Fruit fly (Drosophila melanogaster) Kc167 (cell line): ENCODE data around the gene bard.

Experiments used
- Myc ChIP-seq: fragments of >200 bp; optimal IDR thresholded peaks from 2 replicates; lab custom pipeline; 2017; ENCODE audit warnings: missing external identifiers
- Sin3A ChIP-seq: fragments of >200 bp; optimal IDR thresholded peaks from 2 replicates; lab custom pipeline; 2018; ENCODE audit warnings: missing external identifiers
- h ChIP-seq: fragments of >200 bp; optimal IDR thresholded peaks from 3 replicates; lab custom pipeline; 2018; ENCODE audit warnings: missing external identifiers
- insv ChIP-seq: fragments of >200 bp; optimal IDR thresholded peaks from 3 replicates; lab custom pipeline; 2018; ENCODE audit warnings: missing external identifiers
- psq ChIP-seq: fragments of >200 bp; optimal IDR thresholded peaks from 2 replicates; lab custom pipeline; 2017; ENCODE audit warnings: missing external identifiers
- ttk ChIP-seq: sonication (Bioruptor generic); optimal IDR thresholded peaks from 2 replicates; lab custom pipeline; 2017; ENCODE audit warnings: missing external identifiers

The bard gene

DNA sequence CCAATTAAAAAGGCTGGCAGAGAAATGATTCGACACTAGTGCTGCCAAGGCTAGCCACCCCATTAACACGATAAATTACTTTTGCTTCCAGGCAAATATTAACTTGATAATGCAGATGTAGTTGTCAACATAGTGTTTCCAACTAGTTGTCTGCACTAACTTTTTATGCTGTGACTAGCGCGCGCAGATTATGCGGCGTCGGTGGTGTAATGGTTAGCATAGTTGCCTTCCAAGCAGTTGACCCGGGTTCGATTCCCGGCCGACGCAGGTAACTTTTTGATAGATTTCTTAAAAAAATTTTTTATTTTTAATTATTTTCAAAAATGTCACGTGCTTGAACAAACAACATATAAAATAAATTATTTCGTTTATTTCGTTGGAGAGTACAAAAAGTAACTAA lies 27.6 kb downstream of the bard start:
- TF ChIP-seq Myc = no peak
- TF ChIP-seq ttk (lab: Kevin White, UChicago) = no peak
- no peak for TF ChIP-seq h (lab: Kevin White, UChicago)
- TF ChIP-seq psq (lab: Kevin White, UChicago) = no peak
- no peak for TF ChIP-seq Sin3A (lab: Kevin White, UChicago)
- TF ChIP-seq insv (lab: Kevin White, UChicago) = no peak

dm6 chr3R:18111709-18112110 lies 30.9 kb downstream of the bard start:
- TF ChIP-seq insv (lab: Kevin White, UChicago) (no peak), ttk (lab: Kevin White, UChicago) (no peak), Myc (no peak), h (lab: Kevin White, UChicago) (no peak), psq (lab: Kevin White, UChicago) (no peak), Sin3A (lab: Kevin White, UChicago) (no peak)

DNA sequence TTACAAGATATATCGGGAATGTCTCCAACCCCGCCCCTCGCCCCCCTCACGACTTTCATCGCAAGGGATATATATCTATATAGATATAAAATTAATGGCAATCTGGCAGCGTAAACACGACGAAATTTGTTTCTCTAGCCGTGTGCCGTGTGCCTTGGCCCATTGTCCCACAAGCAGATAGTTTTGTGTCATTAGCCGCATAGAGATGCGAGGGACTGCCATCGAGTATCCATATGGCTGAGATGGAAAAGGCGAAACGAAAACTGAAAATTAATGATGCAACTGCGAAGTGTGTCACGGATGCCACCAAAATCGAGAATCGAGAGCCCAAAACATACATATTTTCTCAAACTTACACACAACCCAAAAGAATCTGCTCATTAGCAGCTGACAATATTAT lies 34.0 kb downstream of the bard start:
- TF ChIP-seq ttk (lab: Kevin White, UChicago) = no peak
- TF ChIP-seq psq (lab: Kevin White, UChicago) = no peak
- TF ChIP-seq Myc = no peak
- TF ChIP-seq insv (lab: Kevin White, UChicago) = no peak
- TF ChIP-seq Sin3A (lab: Kevin White, UChicago) = no peak
- TF ChIP-seq h (lab: Kevin White, UChicago) = no peak

DNA sequence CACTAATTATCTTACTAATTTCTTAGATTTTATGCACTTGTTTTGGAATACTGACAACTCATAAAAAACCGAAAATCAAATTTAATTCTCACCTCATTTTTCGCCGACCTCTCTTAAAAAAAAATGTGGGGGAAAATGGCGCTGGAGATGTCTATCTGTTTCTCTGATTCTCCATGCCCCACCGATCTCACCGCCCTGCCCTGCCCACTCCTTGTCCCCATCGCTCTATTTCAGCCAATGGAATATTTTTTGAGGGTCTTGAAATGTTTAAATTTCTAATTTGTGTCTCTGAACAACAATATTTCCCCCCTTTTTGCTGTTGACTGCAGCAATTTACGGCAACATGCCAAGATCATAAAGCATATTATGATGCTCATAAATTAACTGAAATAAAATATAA lies 36.7 kb downstream of the bard start:
- no peak for TF ChIP-seq Sin3A (lab: Kevin White, UChicago)
- no peak for TF ChIP-seq psq (lab: Kevin White, UChicago)
- no peak for TF ChIP-seq h (lab: Kevin White, UChicago)
- no peak for TF ChIP-seq ttk (lab: Kevin White, UChicago)

DNA sequence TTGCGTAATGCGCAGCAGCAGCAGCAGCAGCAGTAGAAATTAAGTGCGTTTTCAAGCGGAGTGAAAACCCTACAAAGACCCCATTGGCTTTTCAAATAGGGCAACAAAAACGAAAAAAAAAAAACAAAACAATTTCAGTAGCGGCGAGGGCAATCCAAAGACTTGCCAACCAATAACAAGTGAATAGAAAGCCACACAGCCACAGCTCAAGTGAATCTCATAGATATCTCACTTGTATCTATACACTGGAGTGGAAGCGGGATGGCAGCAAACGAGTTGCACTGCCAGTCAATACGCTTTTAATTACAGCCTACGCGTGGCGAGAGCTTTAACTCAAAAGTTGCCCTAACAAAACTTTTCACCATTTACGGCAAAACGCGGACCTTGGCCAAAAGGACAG lies 37.4 kb downstream of the bard start:
- TF ChIP-seq insv (lab: Kevin White, UChicago) (no peak), ttk (lab: Kevin White, UChicago) (no peak), h (lab: Kevin White, UChicago) (no peak), Myc (no peak), psq (lab: Kevin White, UChicago) (no peak), Sin3A (lab: Kevin White, UChicago) (no peak)

dm6 chr3R:18118695-18119094 lies 37.8 kb downstream of the bard start:
- TF ChIP-seq ttk (lab: Kevin White, UChicago) (no peak), psq (lab: Kevin White, UChicago) (no peak), Sin3A (lab: Kevin White, UChicago) (no peak), insv (lab: Kevin White, UChicago) (no peak), Myc (no peak), h (lab: Kevin White, UChicago) (no peak)

- TF ChIP-seq h (lab: Kevin White, UChicago) (no peak), insv (lab: Kevin White, UChicago) (no peak), psq (lab: Kevin White, UChicago) (no peak), Sin3A (lab: Kevin White, UChicago) (no peak), ttk (lab: Kevin White, UChicago) (no peak), Myc (no peak)
These were observed 40.7 kb downstream of the bard start for dm6 chr3R:18121385-18122151.

- no peak for TF ChIP-seq insv (lab: Kevin White, UChicago)
- TF ChIP-seq Myc = no peak
- TF ChIP-seq h (lab: Kevin White, UChicago) = no peak
- TF ChIP-seq psq (lab: Kevin White, UChicago) = no peak
These were observed 44.3 kb downstream of the bard start for dm6 chr3R:18125023-18125630.

- TF ChIP-seq insv (lab: Kevin White, UChicago) (no peak), h (lab: Kevin White, UChicago) (no peak), Myc (no peak), ttk (lab: Kevin White, UChicago) (no peak), psq (lab: Kevin White, UChicago) (no peak), Sin3A (lab: Kevin White, UChicago) (no peak)
These were observed 49.9 kb downstream of the bard start for dm6 chr3R:18130720-18131119.
